Worm (Caenorhabditis elegans) whole organism, L1 larva: Measurements from ENCODE around the gene str-46.
A peak's percentile ranks its signal among the peaks of the same experiment; 100 is the strongest.

Experiments used
- C16A3.4 ChIP-seq: fragments of 150-350 bp; optimal IDR thresholded peaks from 2 replicates; lab custom pipeline; 2014; ENCODE audit warnings: missing biosample characterization, missing genetic modification characterization
- aha-1 ChIP-seq: fragments of 150-350 bp; optimal IDR thresholded peaks from 2 replicates; lab custom pipeline; 2014; ENCODE audit warnings: missing biosample characterization, missing genetic modification characterization
- alr-1 ChIP-seq: fragments of 200-800 bp; sonication (Bioruptor generic); optimal IDR thresholded peaks from 2 replicates; lab custom pipeline; 2018; ENCODE audit warnings: borderline replicate concordance, mild to moderate bottlenecking, missing genetic modification characterization, missing compliant biosample characterization
- aly-2 ChIP-seq: fragments of 150-350 bp; optimal IDR thresholded peaks from 2 replicates; lab custom pipeline; 2014; ENCODE audit warnings: missing biosample characterization, missing genetic modification characterization
- ceh-8 ChIP-seq: fragments of 200-800 bp; sonication (Bioruptor generic); optimal IDR thresholded peaks from 2 replicates; lab custom pipeline; 2018; ENCODE audit warnings: mild to moderate bottlenecking, missing genetic modification characterization, moderate library complexity, missing compliant biosample characterization
- ces-1 ChIP-seq: fragments of 150-350 bp; optimal IDR thresholded peaks from 2 replicates; lab custom pipeline; 2014; ENCODE audit warnings: missing biosample characterization, missing genetic modification reagents, missing genetic modification characterization
- egl-27 ChIP-seq, 2 experiments: fragments of 150-350 bp in 1 of 2; sonication (generic microtip); optimal IDR thresholded peaks; 3 replicates each; lab custom pipeline; 2017 to 2018; ENCODE audit warnings: missing biosample characterization in 2 of 2, missing genetic modification characterization in 2 of 2, missing genetic modification reagents in 2 of 2
- elt-2 ChIP-seq: sonication (generic microtip); optimal IDR thresholded peaks from 2 replicates; lab custom pipeline; 2016; ENCODE audit warnings: missing genetic modification characterization, mild to moderate bottlenecking, inconsistent platforms, missing compliant biosample characterization, missing genetic modification reagents
- fkh-4 ChIP-seq: sonication (generic microtip); optimal IDR thresholded peaks from 2 replicates; lab custom pipeline; 2016; ENCODE audit warnings: missing compliant biosample characterization, missing genetic modification characterization, borderline replicate concordance
- fkh-8 ChIP-seq: sonication (generic microtip); optimal IDR thresholded peaks from 2 replicates; lab custom pipeline; 2016; ENCODE audit warnings: mild to moderate bottlenecking, missing genetic modification characterization, missing compliant biosample characterization
- fos-1 ChIP-seq: fragments of 150-350 bp; optimal IDR thresholded peaks from 2 replicates; lab custom pipeline; 2014; ENCODE audit warnings: missing biosample characterization, missing genetic modification characterization
- irx-1 ChIP-seq: sonication (generic microtip); optimal IDR thresholded peaks from 2 replicates; lab custom pipeline; 2016; ENCODE audit warnings: missing genetic modification characterization, missing compliant biosample characterization
- lin-35 ChIP-seq, 2 experiments: fragments of 150-350 bp; optimal IDR thresholded peaks; 2 replicates each; lab custom pipeline; 2014; ENCODE audit warnings: missing biosample characterization in 2 of 2, missing genetic modification characterization in 2 of 2, missing genetic modification reagents in 2 of 2
- lir-3 ChIP-seq: sonication (generic microtip); optimal IDR thresholded peaks from 2 replicates; lab custom pipeline; 2016; ENCODE audit warnings: mild to moderate bottlenecking, missing genetic modification characterization, moderate library complexity, missing compliant biosample characterization; ENCODE audit not compliant: poor library complexity
- mab-9 ChIP-seq: fragments of 200-800 bp; sonication (Bioruptor generic); IDR thresholded peaks from 2 replicates; pipeline ENCODE4 v1.3.6; 2022; ENCODE audit warnings: missing genetic modification reagents, missing genetic modification characterization, missing compliant biosample characterization
- mef-2 ChIP-seq: fragments of 150-350 bp; optimal IDR thresholded peaks from 2 replicates; lab custom pipeline; 2014; ENCODE audit warnings: missing biosample characterization, missing genetic modification characterization
- mep-1 ChIP-seq: fragments of 150-350 bp; optimal IDR thresholded peaks from 2 replicates; lab custom pipeline; 2014; ENCODE audit warnings: missing biosample characterization, missing genetic modification characterization
- nhr-19 ChIP-seq: fragments of 200-800 bp; sonication (Bioruptor generic); conservative IDR thresholded peaks from 2 replicates; pipeline ENCODE4 v1.3.6; 2022; ENCODE audit warnings: missing genetic modification characterization, missing compliant biosample characterization
- nhr-20 ChIP-seq: sonication (generic microtip); optimal IDR thresholded peaks from 2 replicates; lab custom pipeline; 2016; ENCODE audit warnings: mild to moderate bottlenecking, missing genetic modification characterization, missing compliant biosample characterization
- nhr-71 ChIP-seq: sonication (generic microtip); optimal IDR thresholded peaks from 2 replicates; lab custom pipeline; 2016; ENCODE audit warnings: mild to moderate bottlenecking, missing genetic modification characterization, moderate library complexity, missing compliant biosample characterization
- nhr-85 ChIP-seq: sonication (generic microtip); peaks from one replicate; lab custom pipeline; 2016; ENCODE audit warnings: missing genetic modification characterization, inconsistent platforms, missing compliant biosample characterization
- pax-3 ChIP-seq: fragments of 200-800 bp; sonication (Bioruptor generic); optimal IDR thresholded peaks from 2 replicates; lab custom pipeline; 2018; ENCODE audit warnings: mild to moderate bottlenecking, missing genetic modification characterization, moderate library complexity, missing compliant biosample characterization
- skn-1 ChIP-seq: fragments of 150-350 bp; optimal IDR thresholded peaks from 2 replicates; lab custom pipeline; 2014; ENCODE audit warnings: missing biosample characterization, missing genetic modification characterization
- swsn-7 ChIP-seq: sonication (generic microtip); optimal IDR thresholded peaks from 2 replicates; lab custom pipeline; 2016; ENCODE audit warnings: missing genetic modification characterization, missing compliant biosample characterization
- tlp-1 ChIP-seq: fragments of 150-350 bp; optimal IDR thresholded peaks from 2 replicates; lab custom pipeline; 2014; ENCODE audit warnings: missing biosample characterization, missing genetic modification characterization
- unc-30 ChIP-seq: sonication (generic microtip); optimal IDR thresholded peaks from 2 replicates; lab custom pipeline; 2017; ENCODE audit warnings: missing biosample characterization, missing genetic modification characterization
- unc-62 ChIP-seq: fragments of 150-350 bp; optimal IDR thresholded peaks from 2 replicates; lab custom pipeline; 2014; ENCODE audit warnings: missing biosample characterization, missing genetic modification reagents, missing genetic modification characterization
- unc-98 ChIP-seq: fragments of 200-800 bp; sonication (Bioruptor generic); IDR thresholded peaks from 2 replicates; pipeline ENCODE4 v1.3.6; 2022; ENCODE audit warnings: missing genetic modification characterization, missing compliant biosample characterization
- vab-15 ChIP-seq: sonication (generic microtip); optimal IDR thresholded peaks from 2 replicates; lab custom pipeline; 2017; ENCODE audit warnings: missing genotype, mild to moderate bottlenecking, missing genetic modification characterization, missing compliant biosample characterization
- zag-1 ChIP-seq: fragments of 150-350 bp; optimal IDR thresholded peaks from 2 replicates; lab custom pipeline; 2014; ENCODE audit warnings: missing biosample characterization, missing genetic modification characterization
- zip-4 ChIP-seq: fragments of 200-800 bp; sonication (Bioruptor generic); optimal IDR thresholded peaks from 2 replicates; lab custom pipeline; 2018; ENCODE audit warnings: mild to moderate bottlenecking, missing genetic modification characterization, moderate library complexity, missing compliant biosample characterization

The str-46 gene

DNA sequence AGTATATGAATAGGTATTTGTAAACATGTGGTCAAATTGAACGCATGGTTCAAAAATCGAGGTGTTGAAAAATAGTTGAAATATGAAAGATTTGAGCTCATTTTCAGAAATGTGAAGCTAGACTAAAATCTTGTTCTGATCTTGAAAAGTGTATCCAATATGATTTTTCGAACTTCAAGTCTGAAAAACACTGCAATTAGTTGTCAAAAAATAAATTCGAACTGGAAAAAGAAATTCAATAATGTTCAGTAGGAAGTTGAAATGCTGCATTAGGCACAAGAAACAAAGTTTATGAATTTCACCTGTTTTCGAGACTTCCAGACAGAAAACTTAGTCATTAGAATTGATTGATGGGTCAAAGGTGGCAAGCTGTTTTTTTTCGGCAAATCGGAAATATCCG is 38.3 kb downstream of the str-46 start, which contains the start of gene srh-270:
Gene srh-270 (minus strand): TSS at position 101 of the 400 bp plus-strand sequence.
- TF ChIP-seq ces-1 (GFP tag; lab: Kevin White, UChicago): no peak
- no peak for TF ChIP-seq ceh-8 (GFP tag; lab: Kevin White, UChicago)
- TF ChIP-seq zag-1 (tag; lab: Kevin White, UChicago): no peak
- TF ChIP-seq mab-9: no peak
- TF ChIP-seq egl-27 (tag; optimal IDR thresholded peaks at IDR 0.05; lab: Kevin White, UChicago): no peak
- no peak for TF ChIP-seq fkh-8
- no peak for TF ChIP-seq mep-1 (tag; lab: Kevin White, UChicago)
- TF ChIP-seq C16A3.4 (tag; lab: Kevin White, UChicago): no peak
- TF ChIP-seq lir-3 (tag; lab: Kevin White, UChicago): no peak
- no peak for TF ChIP-seq aly-2 (tag; lab: Kevin White, UChicago)
- no peak for TF ChIP-seq nhr-19 (GFP tag; lab: Robert Waterston, UW)
- TF ChIP-seq, all 84 proteins: peak for 0

DNA sequence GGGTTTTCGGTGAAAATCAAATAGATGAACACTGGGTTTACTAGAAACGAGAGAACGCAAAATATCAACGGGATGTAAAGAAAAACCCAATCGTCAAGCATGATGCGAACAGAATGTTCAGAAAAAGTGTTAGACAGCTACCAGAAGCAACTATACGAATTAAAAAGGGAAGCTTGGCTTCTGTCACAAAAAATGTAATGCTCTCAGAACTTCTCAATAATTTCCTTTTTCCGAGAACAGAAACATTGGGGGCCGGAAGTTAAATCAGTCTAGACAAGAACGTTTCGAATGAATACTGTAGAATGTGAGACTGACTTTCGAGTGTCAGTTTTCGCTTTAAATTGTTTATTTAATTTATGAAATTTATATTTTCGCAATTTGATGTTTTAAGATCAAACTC is 40.0 kb downstream of the str-46 start, which contains the start of gene srj-54:
Gene srj-54 (minus strand): TSS at position 101 of the 400 bp plus-strand sequence.
- TF ChIP-seq mab-9 (no peak), vab-15 (tag; lab: Kevin White, UChicago) (no peak), swsn-7 (no peak), fkh-4 (tag; lab: Kevin White, UChicago) (no peak), aha-1 (tag; lab: Kevin White, UChicago) (no peak), pax-3 (tag; lab: Kevin White, UChicago) (no peak), elt-2 (tag; lab: Kevin White, UChicago) (no peak)

DNA sequence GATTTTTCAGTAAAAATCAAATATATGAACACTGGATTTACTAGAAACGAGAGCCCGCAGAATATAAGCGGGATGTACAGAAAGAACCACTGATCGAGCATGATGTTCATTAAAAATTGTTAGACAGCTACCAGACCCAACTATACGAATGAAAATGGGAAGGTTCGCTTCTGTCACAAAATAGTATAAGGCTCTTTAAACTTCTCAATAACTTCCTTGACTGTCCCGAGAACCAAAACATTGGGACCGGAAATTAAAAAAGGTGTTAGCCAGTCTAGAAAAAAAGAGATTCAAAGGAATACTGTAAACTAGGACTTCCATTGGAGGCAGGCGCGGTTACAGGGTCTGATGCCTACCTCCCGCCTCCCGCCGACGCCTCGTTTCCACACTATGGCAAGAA is 41.9 kb downstream of the str-46 start, which contains the start of gene srj-55:
Gene srj-55 (minus strand): TSS at position 101 of the 400 bp plus-strand sequence.
- TF ChIP-seq lin-35 (GFP tag; optimal IDR thresholded peaks at IDR 0.05; lab: Kevin White, UChicago) (no peak), skn-1 (no peak), ceh-8 (GFP tag; lab: Kevin White, UChicago) (no peak), tlp-1 (tag; lab: Kevin White, UChicago) (no peak), unc-30 (tag; lab: Kevin White, UChicago) (no peak), nhr-19 (GFP tag; lab: Robert Waterston, UW) (no peak), swsn-7 (no peak), nhr-71 (no peak), mef-2 (no peak), fos-1 (tag; lab: Kevin White, UChicago) (no peak), irx-1 (tag; lab: Kevin White, UChicago) (no peak)

DNA sequence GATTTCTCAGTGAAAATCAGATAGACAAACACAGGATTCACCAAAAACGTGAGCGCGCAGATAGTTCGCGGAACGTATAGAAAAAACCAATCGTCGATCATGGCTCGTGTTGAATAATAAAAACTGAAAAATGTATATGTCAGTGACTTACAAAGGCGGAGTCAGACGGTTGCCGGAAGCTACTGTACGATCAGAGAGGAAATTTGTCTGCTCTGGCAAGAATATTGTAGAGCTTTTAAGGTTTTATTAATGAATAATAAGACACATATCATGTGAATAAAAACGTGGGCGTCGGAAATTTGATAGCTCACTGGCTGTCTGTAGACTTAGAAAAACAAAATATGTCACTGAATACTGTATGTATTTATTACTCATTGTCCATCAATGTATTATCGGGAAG is 44.3 kb downstream of the str-46 start, which contains the start of gene srj-57:
Gene srj-57 (minus strand): TSS at position 101 of the 400 bp plus-strand sequence.
- TF ChIP-seq fkh-8 (no peak), alr-1 (no peak), nhr-20 (tag; lab: Kevin White, UChicago) (no peak), egl-27 (tag; optimal IDR thresholded peaks at IDR 0.05; lab: Kevin White, UChicago) (no peak), unc-62 (GFP tag; lab: Kevin White, UChicago) (no peak)

DNA sequence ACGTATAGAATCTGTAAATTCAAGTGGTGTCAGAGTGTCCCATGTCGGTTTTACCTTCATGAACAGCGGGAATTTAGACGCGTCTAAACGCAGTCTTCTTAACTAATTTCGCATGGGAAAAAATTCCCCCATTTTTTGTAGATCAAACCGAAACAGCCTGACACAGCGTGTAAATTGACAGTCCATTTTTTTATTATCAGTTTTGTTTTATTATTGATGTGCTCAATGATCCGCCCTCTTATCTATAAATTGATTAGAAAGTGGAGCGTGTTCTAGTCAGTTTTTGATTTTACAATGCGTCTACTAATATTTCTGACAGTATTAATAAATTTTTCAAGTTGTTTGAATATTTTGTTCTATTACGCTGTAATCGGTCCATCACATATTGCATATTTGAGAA is 50.7 kb downstream of the str-46 start, which contains the start of gene ugt-53:
Gene ugt-53 (plus strand): TSS at position 273 of the 400 bp plus-strand sequence.
- TF ChIP-seq elt-2 (tag; lab: Kevin White, UChicago): peak; percentile 54
- peak; percentile 21 for TF ChIP-seq nhr-85 (tag; lab: Kevin White, UChicago)
- no peak for TF ChIP-seq mef-2
- TF ChIP-seq aly-2 (tag; lab: Kevin White, UChicago): no peak
- no peak for TF ChIP-seq zip-4
- no peak for TF ChIP-seq unc-98 (GFP tag; lab: Robert Waterston, UW)
- no peak for TF ChIP-seq vab-15 (tag; lab: Kevin White, UChicago)
